Fruit fly (Drosophila melanogaster) whole organism, pupa: ENCODE measurements around the gene CG11670.

ENCODE experiments used
- CG32121 ChIP-seq: fragments of 200-800 bp; sonication (Bioruptor generic); IDR thresholded peaks from 2 replicates; pipeline ENCODE4 v1.3.6; 2022; ENCODE audit warnings: missing biosample characterization, missing genetic modification characterization
- CG34367 ChIP-seq: fragments of 200-800 bp; sonication (Bioruptor generic); optimal IDR thresholded peaks from 2 replicates; lab custom pipeline; 2018; ENCODE audit warnings: missing biosample characterization, mild to moderate bottlenecking, missing genetic modification characterization
- CG4496 ChIP-seq: fragments of 200-800 bp; sonication (Bioruptor generic); IDR thresholded peaks from 3 replicates; pipeline ENCODE4 v1.3.6; 2022; ENCODE audit warnings: missing biosample characterization, missing genetic modification characterization
- D1 ChIP-seq: fragments of 200-800 bp; sonication (Bioruptor generic); optimal IDR thresholded peaks from 2 replicates; lab custom pipeline; 2018; ENCODE audit warnings: missing biosample characterization, mild to moderate bottlenecking, missing genetic modification characterization, moderate library complexity
- EcR ChIP-seq: fragments of 200-800 bp; sonication (Bioruptor generic); optimal IDR thresholded peaks from 3 replicates; lab custom pipeline; 2019; ENCODE audit warnings: missing biosample characterization, missing genetic modification characterization, mild to moderate bottlenecking, moderate library complexity, missing genetic modification reagents
- Ets98B ChIP-seq: fragments of 200-800 bp; sonication (Bioruptor generic); IDR thresholded peaks from 2 replicates; pipeline ENCODE4 v1.3.6; 2022; ENCODE audit warnings: missing biosample characterization, missing genetic modification characterization
- Snoo ChIP-seq: fragments of 200-800 bp; sonication (Bioruptor generic); optimal IDR thresholded peaks from 3 replicates; lab custom pipeline; 2017; ENCODE audit warnings: missing biosample characterization, mild to moderate bottlenecking, missing genetic modification characterization, inconsistent platforms
- gl ChIP-seq: fragments of 200-800 bp; sonication (Bioruptor generic); optimal IDR thresholded peaks from 2 replicates; lab custom pipeline; 2018; ENCODE audit warnings: missing biosample characterization, mild to moderate bottlenecking, missing genetic modification characterization

dm6 chr3R:13085924-13086323 lies 44.1 kb downstream of the CG11670 start, which contains the start of gene CG43063:
- TF ChIP-seq CG32121 (GFP tag; lab: Robert Waterston, UW), result no peak
- no peak for TF ChIP-seq gl (tag; lab: Kevin White, UChicago)
- TF ChIP-seq CG4496 (GFP tag; lab: Robert Waterston, UW), result no peak
- TF ChIP-seq EcR (GFP tag; lab: Kevin White, UChicago), result no peak
- no peak for TF ChIP-seq CG34367 (tag; lab: Kevin White, UChicago)
- no peak for TF ChIP-seq Ets98B (GFP tag; lab: Robert Waterston, UW)
- no peak for TF ChIP-seq Snoo (tag; lab: Kevin White, UChicago)
- no peak for TF ChIP-seq D1 (tag; lab: Kevin White, UChicago)
